Fruit fly (Drosophila melanogaster): ENCODE results near the gene Dic61B.

Dic61B gene

dm6 chr3L:109058-109457, 43.3 kb downstream of the Dic61B start:
- TF ChIP-seq OdsH (GFP tag; optimal IDR thresholded peaks at IDR 0.05) (no peak), Eip78C (GFP tag) (no peak), Met (GFP tag; optimal IDR thresholded peaks at IDR 0.05) (no peak), Smox (GFP tag; optimal IDR thresholded peaks at IDR 0.05) (no peak), Sox102F (GFP tag; optimal IDR thresholded peaks at IDR 0.05) (no peak), net (GFP tag; optimal IDR thresholded peaks at IDR 0.05) (no peak), CG31627 (GFP tag; optimal IDR thresholded peaks at IDR 0.05) (no peak), dsx (GFP tag; optimal IDR thresholded peaks at IDR 0.05; ENCODE audit: poor library complexity, severe bottlenecking) (no peak)

- TF ChIP-seq CG11294 (GFP tag; IDR thresholded peaks at IDR 0.05) (no peak), CG6163 (GFP tag; IDR thresholded peaks at IDR 0.05) (no peak), CG11762 (GFP tag; optimal IDR thresholded peaks at IDR 0.05; ENCODE audit: insufficient read depth) (no peak), CG16779 (tag; optimal IDR thresholded peaks at IDR 0.05) (no peak), CG32006 (GFP tag; optimal IDR thresholded peaks at IDR 0.05) (no peak), pdm3 (GFP tag; optimal IDR thresholded peaks at IDR 0.05) (no peak), ss (GFP tag; optimal IDR thresholded peaks at IDR 0.05) (no peak), salr (GFP tag; optimal IDR thresholded peaks at IDR 0.05) (no peak), CG4318 (GFP tag; optimal IDR thresholded peaks at IDR 0.05) (no peak), CG8119 (GFP tag; IDR thresholded peaks at IDR 0.05) (no peak), acj6 (GFP tag; optimal IDR thresholded peaks at IDR 0.05) (no peak), CG8632 (GFP tag; optimal IDR thresholded peaks at IDR 0.05) (no peak), CG10631 (GFP tag; optimal IDR thresholded peaks at IDR 0.05) (no peak), Smox (GFP tag; optimal IDR thresholded peaks at IDR 0.05) (no peak), CG10669 (GFP tag; optimal IDR thresholded peaks at IDR 0.05) (no peak), achi (GFP tag; optimal IDR thresholded peaks at IDR 0.05) (no peak), Gug (GFP tag; IDR thresholded peaks at IDR 0.05) (no peak), Ets96B (tag; optimal IDR thresholded peaks at IDR 0.05) (no peak)
Observed at dm6 chr3L:104076-104475, 48.3 kb downstream of the Dic61B start.

Measured in whole organism, prepupa.